Worm (Caenorhabditis elegans): ENCODE measurements around the gene C28G1.6.

The C28G1.6 gene

DNA sequence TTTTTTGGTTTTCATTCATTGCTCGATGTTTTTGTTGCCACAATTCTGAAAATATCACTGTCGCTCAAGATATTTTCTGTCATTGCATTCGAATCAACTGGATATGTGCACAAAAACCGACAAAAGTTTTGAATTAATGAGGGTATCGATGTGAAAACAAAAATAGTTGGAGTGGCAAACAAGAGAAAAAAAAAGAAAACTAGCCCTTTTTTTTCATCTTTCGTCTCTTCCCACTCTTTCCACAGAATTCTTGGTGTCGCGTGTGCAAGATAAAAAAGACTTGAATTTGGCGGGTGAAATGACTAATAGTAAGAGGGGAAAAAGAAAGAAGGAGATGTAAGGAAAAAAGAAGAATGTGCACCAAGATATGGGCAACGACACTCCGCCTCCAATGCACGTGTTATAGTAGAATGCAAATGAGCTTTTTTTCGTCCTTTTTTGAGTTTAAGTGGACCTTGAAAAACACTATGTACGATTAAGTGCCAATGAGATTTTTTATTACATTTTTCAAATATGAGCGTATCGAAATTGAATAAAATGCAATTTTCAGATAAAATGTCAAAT is 38.1 kb upstream of the C28G1.6 start, which contains the start of the genes ubc-22 and ubc-21:
Gene ubc-22 (minus strand): TSS at position 51 of the 564 bp plus-strand sequence.
Gene ubc-21 (plus strand): TSS at position 514 of the 564 bp plus-strand sequence.
- TF ChIP-seq nhr-76 (tag; optimal IDR thresholded peaks at IDR 0.05), result no peak
- no peak for TF ChIP-seq bed-3 (GFP tag; optimal IDR thresholded peaks at IDR 0.05)
- TF ChIP-seq nhr-12 (tag; optimal IDR thresholded peaks at IDR 0.05), result no peak
- TF ChIP-seq ceh-43 (GFP tag; optimal IDR thresholded peaks at IDR 0.05), result no peak
- TF ChIP-seq ham-2 (GFP tag; optimal IDR thresholded peaks at IDR 0.05), result no peak
- TF ChIP-seq unc-120 (tag; optimal IDR thresholded peaks at IDR 0.05; ENCODE audit: poor library complexity, severe bottlenecking), result no peak
- TF ChIP-seq sem-2 (GFP tag; optimal IDR thresholded peaks at IDR 0.05), result no peak
- no peak for TF ChIP-seq hlh-1 (tag; optimal IDR thresholded peaks at IDR 0.05)
- TF ChIP-seq ztf-11 (tag; optimal IDR thresholded peaks at IDR 0.05), result no peak
- no peak for TF ChIP-seq lin-32 (GFP tag; optimal IDR thresholded peaks at IDR 0.05)
- TF ChIP-seq snpc-4 (tag; optimal IDR thresholded peaks at IDR 0.05), result no peak
- TF ChIP-seq flh-1 (GFP tag; optimal IDR thresholded peaks at IDR 0.05), result no peak

DNA sequence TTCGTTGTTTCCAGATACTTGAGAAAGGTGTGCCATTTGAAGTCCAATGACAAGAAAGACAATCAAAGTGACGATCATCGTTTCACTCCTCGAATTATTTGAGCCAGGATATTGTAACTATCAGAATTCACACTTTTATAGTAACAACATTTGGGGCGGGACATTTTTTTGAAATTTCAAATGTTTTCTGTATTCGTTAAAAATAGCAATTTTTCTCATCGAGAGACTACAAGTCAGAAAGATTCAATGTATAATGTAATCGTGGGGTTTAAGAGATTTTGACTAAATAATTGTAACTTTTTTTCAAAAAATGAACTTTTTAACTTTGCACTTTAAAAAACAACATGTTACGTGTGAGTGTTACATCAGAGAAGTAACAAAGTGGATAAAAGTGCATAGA is 35.5 kb upstream of the C28G1.6 start, which contains the start of gene ins-9:
Gene ins-9 (minus strand): TSS at position 101 of the 400 bp plus-strand sequence.
- TF ChIP-seq bed-3 (GFP tag; optimal IDR thresholded peaks at IDR 0.05) (no peak), elt-1 (tag; optimal IDR thresholded peaks at IDR 0.05; ENCODE audit: borderline replicate concordance, insufficient read depth) (no peak), nhr-237 (tag; optimal IDR thresholded peaks at IDR 0.05) (no peak), lin-32 (GFP tag; optimal IDR thresholded peaks at IDR 0.05) (no peak), zip-8 (tag; optimal IDR thresholded peaks at IDR 0.05) (no peak), lin-13 (tag; optimal IDR thresholded peaks at IDR 0.05) (no peak), mep-1 (tag; optimal IDR thresholded peaks at IDR 0.05) (no peak), elt-3 (tag; optimal IDR thresholded peaks at IDR 0.05) (no peak), nhr-76 (tag; optimal IDR thresholded peaks at IDR 0.05) (no peak), sptf-1 (tag; optimal IDR thresholded peaks at IDR 0.05) (no peak), cnd-1 (tag; optimal IDR thresholded peaks at IDR 0.05) (no peak), snpc-4 (tag; optimal IDR thresholded peaks at IDR 0.05) (no peak), lsy-2 (tag; optimal IDR thresholded peaks at IDR 0.05) (no peak), drap-1 (GFP tag; optimal IDR thresholded peaks at IDR 0.05) (no peak), nhr-28 (tag; optimal IDR thresholded peaks at IDR 0.05) (no peak), ceh-39 (tag; optimal IDR thresholded peaks at IDR 0.05) (no peak)

DNA sequence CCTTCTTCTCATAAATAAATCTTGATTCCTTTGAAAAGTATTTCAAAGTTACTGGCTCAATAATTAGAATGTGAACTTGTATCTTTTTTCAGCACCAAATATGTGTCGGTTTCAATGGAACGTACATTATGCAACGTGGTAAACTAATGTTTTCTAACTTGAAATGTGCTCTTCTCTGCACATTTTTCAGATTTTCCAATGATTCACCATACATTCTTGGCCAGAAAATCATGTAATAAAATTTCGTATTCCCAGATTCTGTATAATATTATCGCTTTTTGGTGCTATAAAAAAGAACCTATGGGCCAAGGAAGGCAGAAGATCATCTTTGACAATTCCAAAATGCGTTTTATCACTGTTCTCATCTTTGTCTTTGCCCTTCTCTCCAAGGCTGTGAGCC is 29.9 kb upstream of the C28G1.6 start, which contains the start of gene C06E2.9:
Gene C06E2.9 (plus strand): TSS at position 301 of the 400 bp plus-strand sequence.
- no peak for TF ChIP-seq bed-3 (GFP tag; optimal IDR thresholded peaks at IDR 0.05)
- no peak for TF ChIP-seq elt-1 (tag; optimal IDR thresholded peaks at IDR 0.05; ENCODE audit: borderline replicate concordance, insufficient read depth)
- TF ChIP-seq unc-62 (GFP tag; optimal IDR thresholded peaks at IDR 0.05), result no peak
- no peak for TF ChIP-seq blmp-1 (tag; optimal IDR thresholded peaks at IDR 0.05)

DNA sequence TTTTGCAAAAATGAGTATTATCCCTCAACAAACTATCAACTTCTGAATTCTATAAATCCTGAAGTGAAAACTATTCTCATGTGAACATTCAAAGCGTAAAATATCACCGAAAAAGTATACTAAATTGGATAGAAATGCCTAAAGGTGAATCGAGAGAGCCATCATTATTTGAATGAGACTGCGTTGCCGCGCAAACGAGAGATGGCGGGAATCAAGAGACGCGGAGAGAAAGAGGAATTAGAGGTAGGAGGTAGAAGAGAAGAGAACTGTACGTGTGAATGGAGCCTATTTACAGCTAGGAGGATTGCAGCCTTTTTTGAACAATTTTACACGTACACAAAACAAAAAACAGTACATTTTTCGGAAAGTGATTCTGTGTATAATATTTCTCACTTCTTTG is 28.5 kb upstream of the C28G1.6 start:
- TF ChIP-seq nhr-76 (tag; optimal IDR thresholded peaks at IDR 0.05), result no peak
- TF ChIP-seq ceh-83 (GFP tag; optimal IDR thresholded peaks at IDR 0.05), result no peak
- TF ChIP-seq lsy-2 (tag; optimal IDR thresholded peaks at IDR 0.05), result no peak
- no peak for TF ChIP-seq ztf-11 (tag; optimal IDR thresholded peaks at IDR 0.05)
- TF ChIP-seq unc-39 (tag; optimal IDR thresholded peaks at IDR 0.05), result no peak
- TF ChIP-seq hlh-1 (tag; optimal IDR thresholded peaks at IDR 0.05), result no peak
- no peak for TF ChIP-seq ceh-43 (GFP tag; optimal IDR thresholded peaks at IDR 0.05)
- no peak for TF ChIP-seq ces-1 (GFP tag; optimal IDR thresholded peaks at IDR 0.05)
- no peak for TF ChIP-seq M03D4.4 (tag; optimal IDR thresholded peaks at IDR 0.05)
- TF ChIP-seq tbx-8 (GFP tag; optimal IDR thresholded peaks at IDR 0.05), result no peak
- TF ChIP-seq flh-1 (GFP tag; optimal IDR thresholded peaks at IDR 0.05), result no peak
- no peak for TF ChIP-seq mep-1 (tag; optimal IDR thresholded peaks at IDR 0.05)
- no peak for TF ChIP-seq lin-13 (tag; optimal IDR thresholded peaks at IDR 0.05)
- TF ChIP-seq nhr-28 (tag; optimal IDR thresholded peaks at IDR 0.05), result no peak
- TF ChIP-seq mab-5 (tag; optimal IDR thresholded peaks at IDR 0.05), result no peak
